Worm (Caenorhabditis elegans): ENCODE results near the gene C15C7.4.

Gene C15C7.4

DNA sequence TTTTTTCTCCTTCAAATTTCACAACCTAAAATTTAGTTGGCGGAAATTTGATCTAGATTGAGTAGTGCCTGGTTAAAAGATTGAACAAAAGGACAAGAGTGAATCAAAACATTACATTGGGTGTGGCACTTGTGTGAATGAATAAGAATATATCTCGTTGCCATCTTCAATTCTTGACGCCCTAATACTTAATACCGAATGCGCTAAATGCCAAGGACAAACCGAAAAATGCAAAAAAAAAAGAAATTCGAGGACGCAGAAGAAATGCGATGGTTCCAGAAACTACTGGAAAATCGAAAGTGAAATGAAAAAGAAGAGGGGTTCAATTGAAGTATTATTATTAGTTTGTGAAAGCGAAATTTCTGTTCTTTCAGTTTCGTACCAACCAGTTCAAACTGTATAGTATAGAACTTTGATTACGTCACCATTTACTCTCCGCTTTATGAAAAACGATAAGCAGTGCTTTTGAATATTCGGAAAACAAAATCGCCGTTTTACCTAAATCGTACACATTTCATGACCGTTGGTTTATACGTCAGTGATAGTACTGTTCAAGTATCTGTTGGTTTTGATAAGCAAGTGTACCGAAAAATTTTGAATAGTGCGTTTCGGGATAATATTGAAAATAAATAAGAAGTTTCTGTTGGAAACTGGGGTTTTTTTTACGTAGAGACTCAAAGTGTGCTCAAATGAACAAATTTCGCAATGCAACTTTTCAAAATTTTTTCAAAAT lies 9.9 kb downstream of the C15C7.4 start:
- TF ChIP-seq dao-5 (tag; optimal IDR thresholded peaks at IDR 0.05) (no peak), him-1 (tag; optimal IDR thresholded peaks at IDR 0.05) (no peak), W03F9.2 (tag; optimal IDR thresholded peaks at IDR 0.05) (no peak)

DNA sequence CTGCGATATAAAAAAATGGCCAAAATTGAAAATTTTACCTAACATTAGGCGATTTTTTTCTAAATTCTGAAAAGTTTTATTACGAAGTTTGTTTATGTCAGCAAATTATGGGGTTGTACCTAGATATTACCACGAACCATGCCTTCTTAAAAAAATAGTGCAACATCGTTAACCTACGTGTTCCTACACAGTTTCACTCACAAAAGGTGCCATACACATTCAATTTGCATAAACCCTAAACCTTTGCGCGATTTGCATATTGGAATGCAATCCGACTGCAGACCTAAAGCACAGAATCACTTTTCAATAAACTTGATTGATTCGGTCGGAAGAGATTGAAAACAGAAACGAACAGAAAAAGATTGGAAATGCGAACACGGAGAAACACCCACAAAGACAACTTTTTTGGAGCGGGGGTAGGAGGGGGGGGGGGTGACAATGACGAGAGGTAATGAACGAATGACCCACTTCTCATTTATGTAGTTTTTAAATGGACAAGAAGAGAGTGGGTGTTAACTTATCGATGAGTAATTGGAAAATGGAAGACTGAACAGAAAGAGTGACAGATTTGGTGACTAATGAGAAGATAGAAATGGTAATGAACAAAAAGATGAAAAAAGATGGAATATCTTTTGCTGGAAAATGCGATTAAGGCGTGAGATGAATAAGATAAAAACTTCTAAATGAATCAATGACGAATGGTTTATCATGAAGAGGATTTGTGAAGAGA lies 10.9 kb downstream of the C15C7.4 start:
- TF ChIP-seq him-1 (tag; optimal IDR thresholded peaks at IDR 0.05) (no peak), dao-5 (tag; optimal IDR thresholded peaks at IDR 0.05) (no peak), W03F9.2 (tag; optimal IDR thresholded peaks at IDR 0.05) (no peak)

DNA sequence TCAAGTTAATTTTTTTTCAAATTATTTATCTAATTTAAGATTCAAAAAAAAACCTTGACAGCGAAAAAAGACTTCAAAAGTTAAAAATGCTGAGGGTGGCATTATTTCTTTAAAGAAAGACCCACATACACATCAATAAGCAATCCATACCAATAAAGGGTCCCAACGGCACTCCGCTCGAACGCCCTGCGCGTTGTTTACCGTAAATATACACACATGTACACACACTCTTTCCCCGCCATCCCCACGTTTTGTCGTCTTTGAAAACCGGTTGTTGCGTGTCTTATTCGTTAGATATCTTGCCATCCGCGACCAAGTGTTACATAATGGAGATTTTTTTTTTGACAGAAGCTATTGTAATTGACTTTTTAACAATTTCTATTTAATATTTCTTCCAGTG lies 14.2 kb downstream of the C15C7.4 start, which contains the start of gene gcc-1:
Gene gcc-1 (plus strand): TSS at position 399 of the 400 bp plus-strand sequence.
- TF ChIP-seq him-1 (tag; optimal IDR thresholded peaks at IDR 0.05): no peak
- TF ChIP-seq W03F9.2 (tag; optimal IDR thresholded peaks at IDR 0.05): no peak
- TF ChIP-seq dao-5 (tag; optimal IDR thresholded peaks at IDR 0.05): no peak

DNA sequence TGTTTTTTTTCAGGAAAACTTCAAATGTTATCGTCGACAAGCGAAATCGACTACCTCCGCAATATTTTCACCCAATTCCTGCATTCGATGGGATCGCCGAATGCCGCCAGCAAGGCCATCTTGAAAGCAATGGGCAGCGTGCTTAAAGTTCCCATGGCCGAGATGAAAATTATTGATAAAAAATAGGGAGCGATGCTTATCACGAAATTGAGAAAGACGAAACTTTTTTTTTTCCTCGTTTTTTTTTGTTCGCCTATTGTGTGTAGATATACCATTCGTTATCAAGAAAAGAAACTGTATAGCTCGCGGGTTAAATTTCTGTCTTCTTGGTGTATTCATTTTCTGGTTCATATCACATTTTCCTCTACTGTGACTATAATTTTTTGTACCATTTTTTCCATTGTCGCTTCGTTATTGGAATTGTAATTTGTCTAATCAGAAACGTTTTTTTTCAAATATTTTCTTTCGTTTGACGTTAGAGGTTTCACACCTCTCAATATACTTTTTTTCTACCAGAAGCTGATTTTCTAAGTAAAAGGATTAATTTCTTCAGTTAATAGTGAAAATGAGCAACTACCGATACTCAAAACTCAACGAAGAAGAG lies 18.7 kb downstream of the C15C7.4 start, which contains the start of gene syx-6:
Gene syx-6 (plus strand): TSS at position 554 of the 604 bp plus-strand sequence.
- TF ChIP-seq him-1 (tag; optimal IDR thresholded peaks at IDR 0.05) (no peak), dao-5 (tag; optimal IDR thresholded peaks at IDR 0.05) (no peak), W03F9.2 (tag; optimal IDR thresholded peaks at IDR 0.05) (no peak)

DNA sequence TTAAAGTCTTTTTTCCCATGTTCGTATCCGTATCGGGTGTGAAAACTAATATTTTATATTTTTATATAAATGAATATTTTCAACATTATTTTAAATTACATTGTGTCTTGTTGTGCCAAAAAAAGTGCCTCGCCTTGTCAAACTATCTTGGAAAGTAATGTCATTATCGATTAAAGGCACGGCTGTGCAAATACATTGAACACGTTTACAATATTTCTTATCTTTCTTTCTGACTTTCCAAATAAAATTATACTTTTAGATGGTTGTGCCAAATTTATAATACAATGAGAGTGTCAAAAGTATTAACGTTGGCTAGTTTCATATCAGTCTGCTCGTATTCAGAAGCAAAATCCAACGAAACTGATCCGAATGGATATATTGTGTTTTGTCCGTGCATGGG lies 20.2 kb downstream of the C15C7.4 start, which contains the start of gene pfut-1:
Gene pfut-1 (plus strand): TSS at position 258 of the 400 bp plus-strand sequence.
- TF ChIP-seq him-1 (tag; optimal IDR thresholded peaks at IDR 0.05) (no peak), W03F9.2 (tag; optimal IDR thresholded peaks at IDR 0.05) (no peak), dao-5 (tag; optimal IDR thresholded peaks at IDR 0.05) (no peak)

DNA sequence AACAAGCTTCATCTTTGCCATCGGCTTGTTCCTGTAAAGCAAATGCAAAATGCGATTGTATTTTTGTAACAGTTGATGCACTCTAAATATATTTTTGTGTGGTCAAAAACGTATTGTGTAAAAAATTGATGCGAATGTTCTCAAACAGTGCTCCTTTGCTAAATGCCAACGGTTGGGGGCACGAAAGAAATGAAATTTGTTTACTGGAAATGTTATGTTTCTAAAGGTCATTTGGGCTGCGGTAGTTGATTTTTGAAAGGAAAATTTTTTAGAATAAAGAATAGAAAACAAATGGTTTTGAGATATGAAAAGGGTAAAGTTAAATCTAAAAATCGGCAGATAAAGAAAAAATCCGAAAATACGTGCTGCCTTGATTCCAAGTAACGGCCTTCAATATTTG lies 25.1 kb downstream of the C15C7.4 start, which contains the start of gene C15C7.6:
Gene C15C7.6 (minus strand): TSS at position 101 of the 400 bp plus-strand sequence.
- no peak for TF ChIP-seq him-1 (tag; optimal IDR thresholded peaks at IDR 0.05)
- no peak for TF ChIP-seq dao-5 (tag; optimal IDR thresholded peaks at IDR 0.05)
- no peak for TF ChIP-seq W03F9.2 (tag; optimal IDR thresholded peaks at IDR 0.05)

DNA sequence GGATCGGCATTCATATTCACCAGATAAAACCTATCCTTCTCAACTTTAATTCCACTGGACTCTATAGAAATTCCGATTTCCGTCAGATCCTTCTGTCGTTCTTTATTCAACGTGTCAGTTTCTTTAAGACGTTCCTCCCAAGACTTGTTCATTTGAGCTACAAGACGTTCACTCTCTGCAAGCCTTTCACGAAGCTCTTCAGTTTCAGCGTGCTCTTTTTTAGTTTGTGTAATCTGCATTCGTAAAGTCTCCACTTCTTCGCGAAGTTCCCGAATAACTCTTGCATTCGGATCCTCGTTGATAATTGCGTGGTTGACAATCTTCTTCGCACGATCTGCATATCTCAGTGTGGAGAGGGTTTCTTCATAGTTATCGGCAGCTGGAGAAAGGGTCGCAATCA lies 31.4 kb downstream of the C15C7.4 start:
- TF ChIP-seq dao-5 (tag; optimal IDR thresholded peaks at IDR 0.05) (no peak), W03F9.2 (tag; optimal IDR thresholded peaks at IDR 0.05) (no peak), him-1 (tag; optimal IDR thresholded peaks at IDR 0.05) (no peak)

DNA sequence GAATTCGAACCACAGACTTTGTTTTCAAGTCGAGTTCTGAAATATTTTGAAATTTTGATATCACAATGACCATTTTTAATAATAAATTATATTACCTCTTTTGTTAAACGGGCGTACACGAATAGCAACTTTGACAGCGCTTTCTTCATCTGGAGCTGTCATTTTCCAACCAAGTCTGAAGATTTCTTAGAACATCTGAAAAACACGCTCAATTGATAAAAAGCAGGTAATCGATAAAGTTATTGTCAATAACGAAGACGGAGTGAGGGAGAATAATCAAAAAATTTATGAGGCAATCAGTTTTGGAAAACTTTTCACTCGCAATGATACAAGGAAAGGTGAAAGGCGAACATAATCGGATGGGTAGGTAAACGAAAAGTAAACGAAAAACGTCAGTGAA lies 33.1 kb downstream of the C15C7.4 start, which contains the start of gene klp-4:
Gene klp-4 (minus strand): TSS at position 201 of the 400 bp plus-strand sequence.
- TF ChIP-seq dao-5 (tag; optimal IDR thresholded peaks at IDR 0.05) (no peak), him-1 (tag; optimal IDR thresholded peaks at IDR 0.05) (no peak), W03F9.2 (tag; optimal IDR thresholded peaks at IDR 0.05) (no peak)

DNA sequence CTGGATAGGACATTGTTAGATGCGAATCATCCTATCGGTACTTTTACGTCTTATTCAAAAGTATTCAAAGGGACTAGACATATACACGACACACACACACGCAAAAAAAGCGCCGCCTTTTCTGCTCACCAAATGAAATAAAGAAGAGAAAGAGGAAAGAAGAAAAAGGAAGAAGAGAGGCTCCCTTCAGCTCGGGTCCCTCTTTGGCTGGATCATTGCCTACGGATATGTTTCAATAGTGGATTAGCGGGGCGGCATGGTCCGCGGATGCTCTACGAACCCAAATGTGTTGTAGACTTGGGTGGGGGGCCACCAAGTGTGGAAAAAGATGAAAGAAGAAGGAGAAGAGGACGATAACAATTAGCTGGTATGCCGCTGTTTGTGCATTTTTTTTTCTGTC lies 36.0 kb downstream of the C15C7.4 start:
- TF ChIP-seq W03F9.2 (tag; optimal IDR thresholded peaks at IDR 0.05) (no peak), dao-5 (tag; optimal IDR thresholded peaks at IDR 0.05) (no peak), him-1 (tag; optimal IDR thresholded peaks at IDR 0.05) (no peak)

DNA sequence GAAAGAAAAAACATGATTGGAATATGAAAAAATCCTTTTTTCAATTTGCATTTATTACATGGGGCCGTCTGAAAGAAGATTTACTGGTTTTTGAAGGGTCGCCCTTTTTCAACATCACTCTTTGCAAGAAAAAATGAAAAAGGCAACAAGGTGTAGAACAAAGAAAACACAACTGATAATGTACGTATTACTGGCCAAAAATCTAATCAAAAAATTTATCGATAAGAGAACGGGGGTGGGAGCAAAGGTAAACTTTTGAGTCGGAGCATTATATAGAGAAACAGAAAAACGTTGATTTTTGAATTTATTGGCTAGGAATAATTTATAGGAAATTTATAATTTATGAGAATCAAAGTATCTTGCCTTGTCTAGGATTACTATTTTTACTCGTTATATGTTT lies 36.5 kb downstream of the C15C7.4 start:
- no peak for TF ChIP-seq him-1 (tag; optimal IDR thresholded peaks at IDR 0.05)
- no peak for TF ChIP-seq dao-5 (tag; optimal IDR thresholded peaks at IDR 0.05)
- no peak for TF ChIP-seq W03F9.2 (tag; optimal IDR thresholded peaks at IDR 0.05)

DNA sequence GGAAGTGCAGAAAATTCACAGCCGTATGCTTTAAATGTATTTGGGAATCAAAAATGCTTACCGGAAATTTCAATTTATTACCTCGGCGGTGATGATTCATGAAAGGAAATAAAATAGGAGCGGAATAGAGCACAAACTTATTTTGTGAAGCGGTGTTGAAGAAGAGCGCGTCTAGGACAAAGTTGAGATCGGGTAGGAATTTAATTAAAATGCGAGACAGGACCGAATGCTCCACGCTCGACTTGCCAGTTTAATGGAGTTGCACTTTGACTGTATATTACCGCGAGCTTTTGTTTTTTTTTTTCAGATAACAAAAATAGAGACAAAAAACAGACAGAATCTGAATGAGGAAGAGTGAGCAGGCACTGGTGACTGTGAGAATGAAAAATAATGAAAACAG lies 39.3 kb downstream of the C15C7.4 start:
- no peak for TF ChIP-seq dao-5 (tag; optimal IDR thresholded peaks at IDR 0.05)
- no peak for TF ChIP-seq W03F9.2 (tag; optimal IDR thresholded peaks at IDR 0.05)
- no peak for TF ChIP-seq him-1 (tag; optimal IDR thresholded peaks at IDR 0.05)

DNA sequence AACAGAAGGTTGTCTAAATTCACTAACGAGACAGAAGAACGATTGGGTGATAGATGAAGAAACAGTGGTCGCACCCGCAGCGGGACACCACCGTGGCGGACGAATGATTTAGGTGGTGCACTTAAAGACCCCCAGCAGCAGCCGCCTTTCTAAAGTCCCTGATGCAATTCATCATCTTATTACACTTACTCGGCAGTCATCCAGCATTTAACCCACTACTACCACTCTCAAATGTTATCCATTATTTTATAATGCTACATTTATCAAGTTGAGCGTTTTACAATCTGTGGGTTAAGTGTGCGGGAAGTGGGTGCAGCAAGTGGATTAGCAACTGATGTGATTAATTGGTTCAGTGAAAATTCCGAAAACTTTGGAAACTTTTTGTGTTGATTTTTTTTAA lies 44.8 kb downstream of the C15C7.4 start:
- no peak for TF ChIP-seq him-1 (tag; optimal IDR thresholded peaks at IDR 0.05)
- no peak for TF ChIP-seq W03F9.2 (tag; optimal IDR thresholded peaks at IDR 0.05)
- TF ChIP-seq dao-5 (tag; optimal IDR thresholded peaks at IDR 0.05): no peak

DNA sequence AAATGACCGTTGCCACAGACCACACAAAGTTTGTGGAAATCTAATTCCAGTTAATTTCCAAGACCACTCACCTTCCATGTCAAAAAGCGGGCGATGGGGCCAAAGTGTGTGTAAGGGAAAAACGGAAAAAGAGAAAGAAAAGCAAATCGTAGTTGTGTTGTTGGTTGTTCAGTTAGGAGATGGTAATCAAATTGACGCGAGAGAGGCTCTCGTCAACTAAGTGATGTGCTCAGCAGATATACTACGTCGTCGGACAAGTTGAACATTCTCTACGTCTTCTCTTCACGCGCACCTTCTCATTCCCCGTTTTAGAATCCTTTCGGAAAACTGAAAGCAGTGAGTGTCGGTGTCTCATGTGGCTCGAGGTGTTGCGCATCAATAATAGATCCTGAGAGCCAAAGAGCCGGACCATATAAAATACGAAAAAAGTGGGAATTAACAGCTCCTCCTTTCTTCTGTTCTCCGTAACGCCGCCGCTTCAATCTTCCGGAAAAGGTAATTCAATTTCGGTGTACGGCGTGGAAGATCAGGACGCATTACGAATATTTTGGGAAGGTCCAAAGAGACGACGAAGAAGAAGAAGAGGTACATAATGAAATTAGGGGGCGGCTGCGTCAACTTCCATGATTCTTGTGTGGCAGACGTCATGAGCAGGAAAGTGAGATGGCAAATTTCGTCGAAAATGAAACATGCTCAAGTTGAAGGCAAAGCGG lies 46.1 kb downstream of the C15C7.4 start:
- TF ChIP-seq dao-5 (tag; optimal IDR thresholded peaks at IDR 0.05): no peak
- TF ChIP-seq W03F9.2 (tag; optimal IDR thresholded peaks at IDR 0.05): no peak
- TF ChIP-seq him-1 (tag; optimal IDR thresholded peaks at IDR 0.05): no peak

Measured in whole organism, L4/young adult.